Fruit fly (Drosophila melanogaster) Kc167 (cell line): ENCODE data around the gene CG7841.

Experiments used
- Myc ChIP-seq: fragments of >200 bp; optimal IDR thresholded peaks from 2 replicates; lab custom pipeline; 2017; ENCODE audit warnings: missing external identifiers
- Sin3A ChIP-seq: fragments of >200 bp; optimal IDR thresholded peaks from 2 replicates; lab custom pipeline; 2018; ENCODE audit warnings: missing external identifiers
- h ChIP-seq: fragments of >200 bp; optimal IDR thresholded peaks from 3 replicates; lab custom pipeline; 2018; ENCODE audit warnings: missing external identifiers
- insv ChIP-seq: fragments of >200 bp; optimal IDR thresholded peaks from 3 replicates; lab custom pipeline; 2018; ENCODE audit warnings: missing external identifiers
- psq ChIP-seq: fragments of >200 bp; optimal IDR thresholded peaks from 2 replicates; lab custom pipeline; 2017; ENCODE audit warnings: missing external identifiers
- ttk ChIP-seq: sonication (Bioruptor generic); optimal IDR thresholded peaks from 2 replicates; lab custom pipeline; 2017; ENCODE audit warnings: missing external identifiers

CG7841 gene

dm6 chr3L:15508233-15508632 lies at the start of gene CG7841:
Gene CG7841, minus strand, starts transcription at chr3L:15508252.
- TF ChIP-seq insv (lab: Kevin White, UChicago) (no peak), Sin3A (lab: Kevin White, UChicago) (no peak), ttk (lab: Kevin White, UChicago) (no peak), Myc (no peak), psq (no peak), h (lab: Kevin White, UChicago) (no peak)

- TF ChIP-seq Sin3A (lab: Kevin White, UChicago), result no peak
- TF ChIP-seq h (lab: Kevin White, UChicago), result no peak
- no peak for TF ChIP-seq psq
- TF ChIP-seq Myc, result no peak
- no peak for TF ChIP-seq insv (lab: Kevin White, UChicago)
- TF ChIP-seq ttk (lab: Kevin White, UChicago), result no peak
Measured at dm6 chr3L:15553993-15554644, 46.1 kb upstream of the CG7841 start, which contains the start of gene AGO2. Gene AGO2, plus strand, starts transcription at chr3L:15554113.

- TF ChIP-seq Sin3A (lab: Kevin White, UChicago), result no peak
- no peak for TF ChIP-seq Myc
- no peak for TF ChIP-seq insv (lab: Kevin White, UChicago)
Measured at dm6 chr3L:15548843-15549242, 40.8 kb upstream of the CG7841 start.

- no peak for TF ChIP-seq ttk (lab: Kevin White, UChicago)
- TF ChIP-seq psq, result no peak
- no peak for TF ChIP-seq h (lab: Kevin White, UChicago)
- TF ChIP-seq Myc, result no peak
- no peak for TF ChIP-seq insv (lab: Kevin White, UChicago)
- TF ChIP-seq Sin3A (lab: Kevin White, UChicago), result no peak
Measured at dm6 chr3L:15547187-15547790, 39.2 kb upstream of the CG7841 start.

dm6 chr3L:15544455-15545415 lies 36.7 kb upstream of the CG7841 start:
- TF ChIP-seq ttk (lab: Kevin White, UChicago) (no peak), h (lab: Kevin White, UChicago) (no peak), psq (no peak), Sin3A (lab: Kevin White, UChicago) (no peak), Myc (no peak), insv (lab: Kevin White, UChicago) (no peak)

- no peak for TF ChIP-seq h (lab: Kevin White, UChicago)
- TF ChIP-seq psq, result no peak
- TF ChIP-seq Sin3A (lab: Kevin White, UChicago), result no peak
- TF ChIP-seq ttk (lab: Kevin White, UChicago), result no peak
- no peak for TF ChIP-seq Myc
- no peak for TF ChIP-seq insv (lab: Kevin White, UChicago)
Measured at dm6 chr3L:15543467-15543866, 35.4 kb upstream of the CG7841 start.

- TF ChIP-seq Sin3A (lab: Kevin White, UChicago) (no peak), h (lab: Kevin White, UChicago) (no peak), psq (no peak), ttk (lab: Kevin White, UChicago) (no peak)
Measured at dm6 chr3L:15543049-15543448, 35.0 kb upstream of the CG7841 start.

dm6 chr3L:15541281-15541680 lies 33.2 kb upstream of the CG7841 start:
- TF ChIP-seq Myc (no peak), Sin3A (lab: Kevin White, UChicago) (no peak), psq (no peak), h (lab: Kevin White, UChicago) (no peak)

- TF ChIP-seq insv (lab: Kevin White, UChicago), result no peak
- TF ChIP-seq Sin3A (lab: Kevin White, UChicago), result no peak
- no peak for TF ChIP-seq ttk (lab: Kevin White, UChicago)
- TF ChIP-seq h (lab: Kevin White, UChicago), result no peak
- TF ChIP-seq Myc, result no peak
- TF ChIP-seq psq, result no peak
Measured at dm6 chr3L:15540682-15541081, 32.6 kb upstream of the CG7841 start.

- TF ChIP-seq h (lab: Kevin White, UChicago), result no peak
Measured at dm6 chr3L:15539903-15540409, 31.9 kb upstream of the CG7841 start.

dm6 chr3L:15538582-15539490 lies 30.8 kb upstream of the CG7841 start:
- TF ChIP-seq insv (lab: Kevin White, UChicago) (no peak), h (lab: Kevin White, UChicago) (no peak), Myc (no peak), Sin3A (lab: Kevin White, UChicago) (no peak), ttk (lab: Kevin White, UChicago) (no peak), psq (no peak)
